Fruit fly (Drosophila melanogaster): ENCODE data around the gene Ccp84Ag.

DNA sequence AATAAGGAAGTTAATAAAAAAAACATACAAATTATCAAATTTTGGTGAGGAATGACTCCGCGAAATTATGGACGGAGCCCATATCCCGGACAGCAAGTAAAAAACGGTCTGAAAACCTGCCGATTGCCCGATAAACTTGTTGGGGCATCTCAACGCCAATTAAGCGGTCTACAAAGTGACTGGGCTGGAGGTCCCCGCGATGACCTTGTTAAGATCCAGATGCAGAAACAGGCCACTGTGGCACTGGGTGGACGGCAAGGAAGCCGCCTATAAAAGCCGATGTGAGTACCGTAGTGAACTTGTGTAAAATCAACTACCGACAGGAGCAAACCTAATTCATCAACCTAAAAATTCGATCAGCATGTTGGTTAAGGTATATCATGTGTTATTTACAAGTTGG is 2.4 kb upstream of the Ccp84Ag start, which contains the start of gene Edg84A:
- TF ChIP-seq h (optimal IDR thresholded peaks at IDR 0.05) (no peak), psq (optimal IDR thresholded peaks at IDR 0.05) (no peak), Myc (optimal IDR thresholded peaks at IDR 0.05) (no peak), ttk (optimal IDR thresholded peaks at IDR 0.05) (no peak), insv (optimal IDR thresholded peaks at IDR 0.05) (no peak)

All from Kc167 (cell line).